Worm (Caenorhabditis elegans) whole organism, early embryonic: ENCODE data around the gene srx-80.

Source experiments
- B0310.2 ChIP-seq: sonication (generic microtip); optimal IDR thresholded peaks from 2 replicates; lab custom pipeline; 2016; ENCODE audit warnings: mild to moderate bottlenecking, missing genetic modification characterization, missing compliant biosample characterization
- F13C5.2 ChIP-seq: sonication (generic microtip); optimal IDR thresholded peaks from 2 replicates; lab custom pipeline; 2017; ENCODE audit warnings: mild to moderate bottlenecking, missing genetic modification characterization, inconsistent platforms, missing compliant biosample characterization
- aly-1 ChIP-seq: sonication (generic microtip); optimal IDR thresholded peaks from 2 replicates; lab custom pipeline; 2016; ENCODE audit warnings: missing genetic modification characterization, missing compliant biosample characterization
- ama-1 ChIP-seq: fragments of 150-350 bp; optimal IDR thresholded peaks from 2 replicates; lab custom pipeline; 2014
- ceh-13 ChIP-seq: fragments of 200-800 bp; sonication (Bioruptor generic); optimal IDR thresholded peaks from 2 replicates; lab custom pipeline; 2018; ENCODE audit warnings: mild to moderate bottlenecking, missing genetic modification characterization, missing compliant biosample characterization
- ceh-36 ChIP-seq: sonication (generic microtip); optimal IDR thresholded peaks from 2 replicates; lab custom pipeline; 2016; ENCODE audit warnings: missing genetic modification characterization, inconsistent platforms, missing compliant biosample characterization
- ets-7 ChIP-seq: sonication (generic microtip); optimal IDR thresholded peaks from 2 replicates; lab custom pipeline; 2016; ENCODE audit warnings: missing genotype, missing genetic modification characterization, missing compliant biosample characterization
- flt-1 ChIP-seq: fragments of 200-800 bp; sonication (Bioruptor generic); IDR thresholded peaks from 2 replicates; pipeline ENCODE4 v1.3.6; 2022; ENCODE audit warnings: missing genetic modification characterization, missing compliant biosample characterization
- hmbx-1 ChIP-seq: sonication (generic microtip); optimal IDR thresholded peaks from 2 replicates; lab custom pipeline; 2016; ENCODE audit warnings: mild to moderate bottlenecking, missing genetic modification characterization, missing compliant biosample characterization
- hmg-4 ChIP-seq: fragments of 200-800 bp; sonication (Bioruptor generic); optimal IDR thresholded peaks from 2 replicates; lab custom pipeline; 2018; ENCODE audit warnings: mild to moderate bottlenecking, missing genetic modification characterization, missing compliant biosample characterization
- hnd-1 ChIP-seq: sonication (generic microtip); optimal IDR thresholded peaks from 2 replicates; lab custom pipeline; 2016; ENCODE audit warnings: missing genetic modification characterization, missing compliant biosample characterization
- pes-1 ChIP-seq: fragments of 200-800 bp; sonication (Bioruptor generic); IDR thresholded peaks from 2 replicates; pipeline ENCODE4 v1.3.6; 2022; ENCODE audit warnings: missing genetic modification reagents, missing genetic modification characterization, missing compliant biosample characterization
- scrt-1 ChIP-seq: fragments of 200-800 bp; sonication (Bioruptor generic); IDR thresholded peaks from 2 replicates; pipeline ENCODE4 v1.3.6; 2022; ENCODE audit warnings: missing genetic modification characterization, missing compliant biosample characterization
- sea-1 ChIP-seq: fragments of 200-800 bp; sonication (Bioruptor generic); conservative IDR thresholded peaks from 2 replicates; pipeline ENCODE4 v1.3.6; 2022; ENCODE audit warnings: missing genetic modification characterization, missing compliant biosample characterization
- tbx-11 ChIP-seq: fragments of 200-800 bp; sonication (Bioruptor generic); IDR thresholded peaks from 2 replicates; pipeline ENCODE4 v1.3.6; 2022; ENCODE audit warnings: missing genetic modification characterization, missing compliant biosample characterization
- tbx-37 ChIP-seq: fragments of 200-800 bp; sonication (Bioruptor generic); conservative IDR thresholded peaks from 2 replicates; pipeline ENCODE4 v1.3.6; 2022; ENCODE audit warnings: missing genetic modification reagents, missing genetic modification characterization, missing compliant biosample characterization
- tra-4 ChIP-seq: sonication (generic microtip); optimal IDR thresholded peaks from 2 replicates; lab custom pipeline; 2017; ENCODE audit warnings: missing genetic modification characterization, missing compliant biosample characterization

srx-80 gene

DNA sequence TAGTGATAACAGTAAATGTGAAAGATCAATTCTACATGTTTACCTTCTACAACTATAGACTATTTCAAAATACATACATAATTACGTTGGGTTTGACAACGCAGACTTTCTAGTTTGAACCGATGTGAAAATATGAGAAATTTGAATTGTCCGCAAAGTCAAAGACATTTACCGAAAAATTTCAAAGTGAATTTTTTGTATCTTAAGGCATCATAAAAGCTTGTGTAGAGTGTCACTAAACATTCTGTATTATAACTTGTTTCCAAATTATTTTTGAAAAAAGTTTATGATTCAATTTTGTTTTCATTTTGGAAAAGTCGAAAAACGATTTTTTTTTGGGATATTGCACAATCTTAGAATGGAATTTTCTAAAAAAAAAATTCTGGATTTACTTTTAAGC is 42.1 kb downstream of the srx-80 start:
- TF ChIP-seq ceh-36 (tag; lab: Kevin White, UChicago): no peak
- no peak for TF ChIP-seq flt-1 (GFP tag; lab: Robert Waterston, UW)
- no peak for TF ChIP-seq ama-1
- no peak for TF ChIP-seq B0310.2 (tag; lab: Kevin White, UChicago)
- no peak for TF ChIP-seq F13C5.2
- no peak for TF ChIP-seq sea-1 (GFP tag; lab: Robert Waterston, UW)
- no peak for TF ChIP-seq tbx-11 (GFP tag; lab: Robert Waterston, UW)
- TF ChIP-seq ceh-13 (GFP tag; lab: Kevin White, UChicago): no peak
- no peak for TF ChIP-seq pes-1 (GFP tag; lab: Robert Waterston, UW)
- TF ChIP-seq ets-7 (tag; lab: Kevin White, UChicago): no peak
- no peak for TF ChIP-seq tbx-37 (GFP tag; lab: Robert Waterston, UW)
- TF ChIP-seq hmg-4 (GFP tag; lab: Kevin White, UChicago): no peak
- TF ChIP-seq scrt-1 (GFP tag; lab: Robert Waterston, UW): no peak
- TF ChIP-seq hnd-1 (tag; lab: Kevin White, UChicago): no peak
- no peak for TF ChIP-seq tra-4 (tag; lab: Kevin White, UChicago)
- no peak for TF ChIP-seq aly-1
- TF ChIP-seq hmbx-1 (tag; lab: Kevin White, UChicago): no peak

DNA sequence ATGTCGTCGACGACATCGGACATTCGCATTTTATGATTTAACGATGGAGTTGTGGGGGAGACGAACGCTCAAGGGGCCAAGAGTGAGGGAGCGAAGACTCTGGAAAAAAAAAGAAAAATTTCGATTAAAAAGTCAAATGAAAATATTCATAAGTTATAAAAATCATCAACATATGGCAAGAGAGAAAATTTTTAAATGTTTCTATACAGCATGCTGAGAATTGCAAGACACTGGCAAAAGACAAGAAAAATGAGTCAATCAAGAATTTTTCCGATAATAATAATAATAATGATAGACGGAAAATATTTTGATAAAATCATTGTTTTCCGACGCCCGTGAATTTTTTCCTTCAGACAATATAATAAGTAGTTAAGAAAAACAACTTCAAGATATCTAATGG is 43.7 kb downstream of the srx-80 start, which contains the start of gene sipa-1:
Gene sipa-1 (minus strand): TSS at position 101 of the 400 bp plus-strand sequence.
- TF ChIP-seq ets-7 (tag; lab: Kevin White, UChicago): no peak
- TF ChIP-seq tbx-37 (GFP tag; lab: Robert Waterston, UW): no peak
- no peak for TF ChIP-seq tra-4 (tag; lab: Kevin White, UChicago)
- TF ChIP-seq hmbx-1 (tag; lab: Kevin White, UChicago): no peak
- TF ChIP-seq hnd-1 (tag; lab: Kevin White, UChicago): no peak
- no peak for TF ChIP-seq ceh-13 (GFP tag; lab: Kevin White, UChicago)
- no peak for TF ChIP-seq scrt-1 (GFP tag; lab: Robert Waterston, UW)
- TF ChIP-seq pes-1 (GFP tag; lab: Robert Waterston, UW): no peak
- TF ChIP-seq aly-1: no peak
- no peak for TF ChIP-seq sea-1 (GFP tag; lab: Robert Waterston, UW)
- TF ChIP-seq ceh-36 (tag; lab: Kevin White, UChicago): no peak
- no peak for TF ChIP-seq hmg-4 (GFP tag; lab: Kevin White, UChicago)
- TF ChIP-seq B0310.2 (tag; lab: Kevin White, UChicago): no peak
- TF ChIP-seq F13C5.2: no peak
- no peak for TF ChIP-seq ama-1
- no peak for TF ChIP-seq tbx-11 (GFP tag; lab: Robert Waterston, UW)

ce11 chrV:11638634-11639117 is 45.1 kb downstream of the srx-80 start:
- TF ChIP-seq aly-1: no peak
- no peak for TF ChIP-seq pes-1 (GFP tag; lab: Robert Waterston, UW)
- no peak for TF ChIP-seq B0310.2 (tag; lab: Kevin White, UChicago)
- peak; percentile 15 for TF ChIP-seq ceh-36 (tag; lab: Kevin White, UChicago)
- no peak for TF ChIP-seq tbx-11 (GFP tag; lab: Robert Waterston, UW)
- TF ChIP-seq hmbx-1 (tag; lab: Kevin White, UChicago): no peak
- no peak for TF ChIP-seq ama-1
- no peak for TF ChIP-seq F13C5.2

ce11 chrV:11641298-11641787 is 47.8 kb downstream of the srx-80 start:
- TF ChIP-seq B0310.2 (tag; lab: Kevin White, UChicago): no peak
- no peak for TF ChIP-seq tra-4 (tag; lab: Kevin White, UChicago)
- no peak for TF ChIP-seq hmg-4 (GFP tag; lab: Kevin White, UChicago)
- no peak for TF ChIP-seq ets-7 (tag; lab: Kevin White, UChicago)
- no peak for TF ChIP-seq F13C5.2
- TF ChIP-seq flt-1 (GFP tag; lab: Robert Waterston, UW): no peak
- TF ChIP-seq sea-1 (GFP tag; lab: Robert Waterston, UW): no peak
- no peak for TF ChIP-seq scrt-1 (GFP tag; lab: Robert Waterston, UW)
- no peak for TF ChIP-seq pes-1 (GFP tag; lab: Robert Waterston, UW)
- TF ChIP-seq hnd-1 (tag; lab: Kevin White, UChicago): no peak
- TF ChIP-seq tbx-37 (GFP tag; lab: Robert Waterston, UW): no peak
- no peak for TF ChIP-seq aly-1
- TF ChIP-seq ama-1: no peak
- no peak for TF ChIP-seq hmbx-1 (tag; lab: Kevin White, UChicago)
- no peak for TF ChIP-seq ceh-36 (tag; lab: Kevin White, UChicago)
- no peak for TF ChIP-seq tbx-11 (GFP tag; lab: Robert Waterston, UW)
- TF ChIP-seq ceh-13 (GFP tag; lab: Kevin White, UChicago): no peak

DNA sequence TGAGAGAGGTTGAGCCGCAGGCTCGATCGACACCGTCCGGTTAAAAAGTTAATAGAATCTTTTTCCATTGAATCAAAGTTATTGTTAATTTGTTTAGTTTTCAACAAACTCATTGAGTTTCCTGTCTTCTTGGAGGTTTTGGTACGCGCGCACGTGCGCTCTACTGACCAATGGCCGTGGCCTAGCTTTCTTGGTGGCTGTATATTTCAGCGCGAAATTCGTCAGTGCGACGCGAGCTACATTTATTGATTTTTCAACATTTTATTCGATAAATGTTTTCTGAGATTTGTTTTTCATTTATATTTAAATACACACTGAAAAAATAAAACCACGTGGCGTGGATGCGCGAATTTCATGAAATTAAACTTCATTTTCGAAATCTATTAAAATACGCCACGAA is 50.6 kb downstream of the srx-80 start, which contains the start of gene bir-1:
Gene bir-1 (plus strand): TSS at position 312 of the 400 bp plus-strand sequence.
- no peak for TF ChIP-seq ceh-36 (tag; lab: Kevin White, UChicago)
- TF ChIP-seq tbx-37 (GFP tag; lab: Robert Waterston, UW): peak; percentile 77
- TF ChIP-seq ama-1: no peak
- 0 out of 2 replicates have a peak, but pooled peaks have one; percentile 48 for TF ChIP-seq pes-1 (GFP tag; lab: Robert Waterston, UW)
- TF ChIP-seq sea-1 (GFP tag; lab: Robert Waterston, UW): no peak
- TF ChIP-seq ets-7 (tag; lab: Kevin White, UChicago): no peak
- no peak for TF ChIP-seq tra-4 (tag; lab: Kevin White, UChicago)
